Fruit fly (Drosophila melanogaster): ENCODE data around the gene cyr.

- TF ChIP-seq CG6854 (GFP tag; optimal IDR thresholded peaks at IDR 0.05) (peak; percentile 92), Hr38 (GFP tag; optimal IDR thresholded peaks at IDR 0.05) (no peak), CG15336 (GFP tag; IDR thresholded peaks at IDR 0.05) (peak; percentile 99), Eip93F (GFP tag; optimal IDR thresholded peaks at IDR 0.05) (peak; percentile 95), CG3919 (GFP tag; optimal IDR thresholded peaks at IDR 0.05) (peak; percentile 97), net (GFP tag; optimal IDR thresholded peaks at IDR 0.05) (peak; percentile 97), CG31627 (GFP tag; optimal IDR thresholded peaks at IDR 0.05) (peak; percentile 92), OdsH (GFP tag; optimal IDR thresholded peaks at IDR 0.05) (peak; percentile 98), CG34406 (GFP tag; optimal IDR thresholded peaks at IDR 0.05) (peak; percentile 96)
Measured at dm6 chrX:8091017-8091620, 44.4 kb downstream of the cyr start.

Measured in whole organism, prepupa.